Worm (Caenorhabditis elegans) whole organism, L4 larva: ENCODE results near the gene F49C5.11.

Source experiments
- Y48G9A.11 ChIP-seq: fragments of 200-800 bp; sonication (Bioruptor generic); IDR thresholded peaks from 2 replicates; pipeline ENCODE4 v1.3.6; 2022; ENCODE audit warnings: missing genetic modification reagents, missing genetic modification characterization, missing compliant biosample characterization
- Y5F2A.4 ChIP-seq: fragments of 200-800 bp; sonication (Bioruptor generic); optimal IDR thresholded peaks from 2 replicates; lab custom pipeline; 2018; ENCODE audit warnings: mild to moderate bottlenecking, missing genetic modification characterization, missing compliant biosample characterization
- Y75B8A.6 ChIP-seq: fragments of 200-800 bp; sonication (Bioruptor generic); IDR thresholded peaks from 2 replicates; pipeline ENCODE4 v1.3.6; 2022; ENCODE audit warnings: missing genetic modification reagents, missing genetic modification characterization, missing compliant biosample characterization
- aha-1 ChIP-seq: fragments of 150-350 bp; peaks from one replicate; lab custom pipeline; 2014; ENCODE audit warnings: missing biosample characterization, missing genetic modification characterization
- ceh-28 ChIP-seq: fragments of 150-350 bp; optimal IDR thresholded peaks from 2 replicates; lab custom pipeline; 2014; ENCODE audit warnings: missing biosample characterization, missing genetic modification reagents, missing genetic modification characterization
- ces-1 ChIP-seq: fragments of 150-350 bp; sonication (generic microtip); optimal IDR thresholded peaks from 4 replicates; lab custom pipeline; 2014; ENCODE audit warnings: missing biosample characterization, missing genetic modification reagents, missing genetic modification characterization
- daf-16 ChIP-seq, 3 experiments: sonication (generic microtip); optimal IDR thresholded peaks; 2 replicates each; lab custom pipeline; 2016 to 2017; ENCODE audit warnings: missing genetic modification characterization in 3 of 3, missing genetic modification reagents in 3 of 3, mild to moderate bottlenecking in 2 of 3, missing compliant biosample characterization in 2 of 3, missing biosample characterization in 1 of 3, moderate library complexity in 1 of 3
- dmd-6 ChIP-seq: fragments of 200-800 bp; sonication (Bioruptor generic); IDR thresholded peaks from 2 replicates; pipeline ENCODE4 v1.3.6; 2022; ENCODE audit warnings: missing genetic modification reagents, missing genetic modification characterization, missing compliant biosample characterization
- dve-1 ChIP-seq: sonication (generic microtip); optimal IDR thresholded peaks from 2 replicates; lab custom pipeline; 2017; ENCODE audit warnings: antibody characterized with exemption, mild to moderate bottlenecking, missing genetic modification characterization, missing compliant biosample characterization; ENCODE audit not compliant: insufficient read depth
- fkh-10 ChIP-seq: fragments of 150-350 bp; optimal IDR thresholded peaks from 2 replicates; lab custom pipeline; 2014; ENCODE audit warnings: missing biosample characterization, missing genetic modification reagents, missing genetic modification characterization
- hlh-11 ChIP-seq: fragments of 200-800 bp; sonication (Bioruptor generic); optimal IDR thresholded peaks from 2 replicates; lab custom pipeline; 2018; ENCODE audit warnings: mild to moderate bottlenecking, missing genetic modification characterization, missing compliant biosample characterization
- hlh-30 ChIP-seq: sonication (generic microtip); optimal IDR thresholded peaks from 2 replicates; lab custom pipeline; 2017; ENCODE audit warnings: antibody characterized with exemption, mild to moderate bottlenecking, missing genetic modification characterization, missing compliant biosample characterization; ENCODE audit not compliant: insufficient read depth
- hmg-1.1 ChIP-seq: fragments of 200-800 bp; sonication (Bioruptor generic); IDR thresholded peaks from 2 replicates; pipeline ENCODE4 v1.3.6; 2022; ENCODE audit warnings: missing genetic modification reagents, missing genetic modification characterization, missing compliant biosample characterization
- lin-15B ChIP-seq: fragments of 150-350 bp; sonication (generic microtip); optimal IDR thresholded peaks from 3 replicates; lab custom pipeline; 2014; ENCODE audit warnings: missing biosample characterization, missing genetic modification characterization
- lin-29 ChIP-seq: fragments of 200-800 bp; sonication (Bioruptor generic); IDR thresholded peaks from 2 replicates; pipeline ENCODE4 v1.3.6; 2022; ENCODE audit warnings: missing genetic modification reagents, missing genetic modification characterization, missing compliant biosample characterization
- lin-38 ChIP-seq: fragments of 200-800 bp; sonication (Bioruptor generic); IDR thresholded peaks from 2 replicates; pipeline ENCODE4 v1.3.6; 2022; ENCODE audit warnings: missing genetic modification reagents, missing genetic modification characterization, missing compliant biosample characterization
- mdl-1 ChIP-seq, 2 experiments: fragments of 150-350 bp in 1 of 2; sonication (generic microtip) in 1 of 2; optimal IDR thresholded peaks; 2 replicates each; lab custom pipeline; 2014 to 2017; ENCODE audit warnings: missing biosample characterization in 2 of 2, missing genetic modification characterization in 2 of 2
- mdt-29 ChIP-seq: fragments of 200-800 bp; sonication (Bioruptor generic); IDR thresholded peaks from 2 replicates; pipeline ENCODE4 v1.3.6; 2022; ENCODE audit warnings: missing genetic modification reagents, missing genetic modification characterization, missing compliant biosample characterization
- nhr-25 ChIP-seq: sonication (generic microtip); optimal IDR thresholded peaks from 2 replicates; lab custom pipeline; 2017; ENCODE audit warnings: missing genetic modification characterization, mild to moderate bottlenecking, missing compliant biosample characterization, antibody characterized with exemption, moderate library complexity, borderline replicate concordance; ENCODE audit not compliant: insufficient read depth
- nhr-28 ChIP-seq: fragments of 150-350 bp; optimal IDR thresholded peaks from 2 replicates; lab custom pipeline; 2014; ENCODE audit warnings: missing biosample characterization, missing genetic modification characterization
- nhr-41 ChIP-seq: fragments of 200-800 bp; sonication (Bioruptor generic); IDR thresholded peaks from 2 replicates; pipeline ENCODE4 v1.3.6; 2022; ENCODE audit warnings: missing genetic modification reagents, missing genetic modification characterization, missing compliant biosample characterization
- nhr-48 ChIP-seq: sonication (generic microtip); optimal IDR thresholded peaks from 2 replicates; lab custom pipeline; 2016; ENCODE audit warnings: mild to moderate bottlenecking, missing genetic modification characterization, missing compliant biosample characterization
- nhr-6 ChIP-seq: fragments of 150-350 bp; optimal IDR thresholded peaks from 2 replicates; lab custom pipeline; 2014; ENCODE audit warnings: missing biosample characterization, missing genetic modification characterization
- php-3 ChIP-seq: fragments of 200-800 bp; sonication (Bioruptor generic); IDR thresholded peaks from 2 replicates; pipeline ENCODE4 v1.3.6; 2022; ENCODE audit warnings: missing genetic modification reagents, missing genetic modification characterization, missing compliant biosample characterization
- spr-1 ChIP-seq: sonication (generic microtip); optimal IDR thresholded peaks from 2 replicates; lab custom pipeline; 2016; ENCODE audit warnings: mild to moderate bottlenecking, missing genetic modification characterization, missing compliant biosample characterization
- spr-3 ChIP-seq: fragments of 200-800 bp; sonication (Bioruptor generic); optimal IDR thresholded peaks from 2 replicates; lab custom pipeline; 2018; ENCODE audit warnings: mild to moderate bottlenecking, missing genetic modification characterization, missing compliant biosample characterization
- unc-39 ChIP-seq: sonication (generic microtip); optimal IDR thresholded peaks from 2 replicates; lab custom pipeline; 2017; ENCODE audit warnings: missing biosample characterization, missing genetic modification characterization
- unc-62 ChIP-seq, 3 experiments: fragments of 150-350 bp in 1 of 3; sonication (generic microtip); optimal IDR thresholded peaks in 2 of 3; peaks in 1 of 3; 1 replicate in 1 of 3; 2 replicates in 2 of 3; lab custom pipeline; 2014 to 2017; ENCODE audit warnings: missing biosample characterization in 3 of 3, missing genetic modification characterization in 3 of 3, missing genetic modification reagents in 3 of 3, missing genotype in 1 of 3
- vab-7 ChIP-seq: fragments of 200-800 bp; sonication (Bioruptor generic); IDR thresholded peaks from 2 replicates; pipeline ENCODE4 v1.3.6; 2022; ENCODE audit warnings: missing genetic modification reagents, missing genetic modification characterization, missing compliant biosample characterization
- zag-1 ChIP-seq: fragments of 150-350 bp; optimal IDR thresholded peaks from 2 replicates; lab custom pipeline; 2014; ENCODE audit warnings: missing biosample characterization, missing genetic modification characterization

The F49C5.11 gene

ce11 chrII:12555579-12555978 lies at the start of gene F49C5.11:
Gene F49C5.11 (plus strand): TSS chrII:12555879.
- TF ChIP-seq Y75B8A.6 (GFP tag; lab: Robert Waterston, UW) (no peak), vab-7 (GFP tag; lab: Robert Waterston, UW) (no peak), spr-3 (GFP tag; lab: Kevin White, UChicago) (no peak), fkh-10 (GFP tag; lab: Kevin White, UChicago) (no peak), Y48G9A.11 (GFP tag; lab: Robert Waterston, UW) (no peak), unc-62 (GFP tag; optimal IDR thresholded peaks at IDR 0.05 in 1 of 2; lab: Kevin White, UChicago) (peak in 1 of 2 experiments; percentile 89), unc-62 (tag; optimal IDR thresholded peaks at IDR 0.05; lab: Kevin White, UChicago) (no peak)

- peak; percentile 64 for TF ChIP-seq aha-1
- no peak for TF ChIP-seq Y5F2A.4 (GFP tag; lab: Kevin White, UChicago)
- TF ChIP-seq nhr-41 = no peak
Measured at ce11 chrII:12506511-12506910, 49.2 kb upstream of the F49C5.11 start.

- TF ChIP-seq lin-29 (no peak), spr-1 (tag; lab: Kevin White, UChicago) (no peak), nhr-25 (no peak), nhr-48 (tag; lab: Kevin White, UChicago) (no peak), ceh-28 (tag; lab: Kevin White, UChicago) (no peak)
Measured at ce11 chrII:12507038-12507437, 48.6 kb upstream of the F49C5.11 start, which contains the start of gene srh-68. Gene srh-68 (plus strand): TSS chrII:12507338.

- TF ChIP-seq nhr-28 (tag; lab: Kevin White, UChicago) (no peak), nhr-6 (tag; lab: Kevin White, UChicago) (no peak), mdl-1 (tag; optimal IDR thresholded peaks at IDR 0.05; lab: Kevin White, UChicago) (no peak)
Measured at ce11 chrII:12508650-12509049, 47.0 kb upstream of the F49C5.11 start, which contains the start of gene srh-67. Gene srh-67 (plus strand): TSS chrII:12508950.

ce11 chrII:12511866-12512265 lies 43.8 kb upstream of the F49C5.11 start, which contains the start of gene srh-73:
Gene srh-73 (plus strand): TSS chrII:12512166.
- no peak for TF ChIP-seq nhr-41
- TF ChIP-seq nhr-48 (tag; lab: Kevin White, UChicago) = no peak
- no peak for TF ChIP-seq ces-1

ce11 chrII:12514620-12515019 lies 41.1 kb upstream of the F49C5.11 start, which contains the start of gene srh-69:
Gene srh-69 (minus strand): TSS chrII:12514720.
- no peak for TF ChIP-seq zag-1

ce11 chrII:12516313-12516712 lies 39.4 kb upstream of the F49C5.11 start, which contains the start of gene srh-61:
Gene srh-61 (minus strand): TSS chrII:12516413.
- TF ChIP-seq unc-62 (GFP tag; optimal IDR thresholded peaks at IDR 0.05 in 1 of 2; lab: Kevin White, UChicago) = peak in 1 of 2 experiments; percentile 49
- no peak for TF ChIP-seq unc-62 (tag; optimal IDR thresholded peaks at IDR 0.05; lab: Kevin White, UChicago)
- TF ChIP-seq unc-39 = no peak
- no peak for TF ChIP-seq hlh-30

- peak in 1 of 2 experiments; percentile 47 for TF ChIP-seq unc-62 (GFP tag; optimal IDR thresholded peaks at IDR 0.05 in 1 of 2; lab: Kevin White, UChicago)
- TF ChIP-seq unc-62 (tag; optimal IDR thresholded peaks at IDR 0.05; lab: Kevin White, UChicago) = no peak
- 0 out of 2 replicates have a peak, but pooled peaks have one; percentile 9 for TF ChIP-seq mdt-29 (GFP tag; lab: Robert Waterston, UW)
- peak; percentile 23; the same call in 1 of the 2 replicates for TF ChIP-seq dmd-6 (GFP tag; lab: Robert Waterston, UW)
- TF ChIP-seq hlh-11 (tag; lab: Kevin White, UChicago) = peak; percentile 22
- TF ChIP-seq nhr-28 (tag; lab: Kevin White, UChicago) = peak; percentile 4
- TF ChIP-seq lin-38 (GFP tag; lab: Robert Waterston, UW) = no peak
- TF ChIP-seq daf-16 (GFP tag; optimal IDR thresholded peaks at IDR 0.05; lab: Kevin White, UChicago) = no peak
- TF ChIP-seq daf-16 (tag; optimal IDR thresholded peaks at IDR 0.05; lab: Kevin White, UChicago) = peak; percentile 45
- peak; percentile 72 for TF ChIP-seq dve-1 (tag; lab: Kevin White, UChicago)
- TF ChIP-seq mdl-1 (tag; optimal IDR thresholded peaks at IDR 0.05; lab: Kevin White, UChicago) = no peak
- TF ChIP-seq php-3 (GFP tag; lab: Robert Waterston, UW) = peak; percentile 38; the same call in 1 of the 2 replicates
- TF ChIP-seq hmg-1.1 = no peak
- TF ChIP-seq lin-15B (tag; lab: Kevin White, UChicago) = no peak
Measured at ce11 chrII:12518008-12518407, 37.7 kb upstream of the F49C5.11 start.
